Worm (Caenorhabditis elegans) whole organism, young adult: Measurements from ENCODE around the gene snrp-3.

Experiments
- B0035.1 ChIP-seq: sonication (generic microtip); optimal IDR thresholded peaks from 2 replicates; lab custom pipeline; 2016; ENCODE audit warnings: missing genetic modification characterization, mild to moderate bottlenecking, missing compliant biosample characterization, missing genotype, missing genetic modification reagents
- B0336.3 ChIP-seq: fragments of 200-800 bp; sonication (Bioruptor generic); IDR thresholded peaks from 2 replicates; pipeline ENCODE4 v1.3.6; 2022; ENCODE audit warnings: missing genetic modification characterization, missing compliant biosample characterization
- C17E4.6 ChIP-seq: fragments of 200-800 bp; sonication (Bioruptor generic); IDR thresholded peaks from 2 replicates; pipeline ENCODE4 v1.3.6; 2022; ENCODE audit warnings: missing genetic modification reagents, missing genetic modification characterization, missing compliant biosample characterization
- F37B4.10 ChIP-seq: fragments of 200-800 bp; sonication (Bioruptor generic); IDR thresholded peaks from 2 replicates; pipeline ENCODE4 v1.3.6; 2022; ENCODE audit warnings: missing genetic modification characterization, missing compliant biosample characterization
- F49E8.2 ChIP-seq: sonication (generic microtip); optimal IDR thresholded peaks from 3 replicates; lab custom pipeline; 2017; ENCODE audit warnings: missing genetic modification characterization, mild to moderate bottlenecking, missing compliant biosample characterization, antibody characterized with exemption, moderate library complexity; ENCODE audit not compliant: insufficient read depth
- Y79H2A.3 ChIP-seq: fragments of 200-800 bp; sonication (Bioruptor generic); conservative IDR thresholded peaks from 2 replicates; pipeline ENCODE4 v1.3.6; 2022; ENCODE audit warnings: missing genetic modification reagents, missing genetic modification characterization, missing compliant biosample characterization
- ama-1 ChIP-seq, 3 experiments: fragments of 150-350 bp in 1 of 3; sonication (generic microtip) in 2 of 3; optimal IDR thresholded peaks; 2 replicates each; lab custom pipeline; 2014 to 2018; ENCODE audit warnings: missing biosample characterization in 2 of 3, missing genetic modification characterization in 2 of 3, missing genetic modification reagents in 2 of 3
- aptf-3 ChIP-seq: fragments of 200-800 bp; sonication (Bioruptor generic); IDR thresholded peaks from 2 replicates; pipeline ENCODE4 v1.3.6; 2022; ENCODE audit warnings: missing genetic modification characterization, missing compliant biosample characterization
- athp-1 ChIP-seq: sonication (generic microtip); optimal IDR thresholded peaks from 2 replicates; lab custom pipeline; 2017; ENCODE audit warnings: mild to moderate bottlenecking, missing genetic modification characterization, missing compliant biosample characterization
- attf-3 ChIP-seq: fragments of 200-800 bp; sonication (Bioruptor generic); conservative IDR thresholded peaks from 2 replicates; pipeline ENCODE4 v1.3.6; 2022; ENCODE audit warnings: missing genetic modification reagents, missing genetic modification characterization, missing compliant biosample characterization
- attf-5 ChIP-seq: fragments of 200-800 bp; sonication (Bioruptor generic); optimal IDR thresholded peaks from 2 replicates; lab custom pipeline; 2018; ENCODE audit warnings: mild to moderate bottlenecking, missing genetic modification characterization, missing compliant biosample characterization
- attf-6 ChIP-seq: fragments of 200-800 bp; sonication (Bioruptor generic); IDR thresholded peaks from 2 replicates; pipeline ENCODE4 v1.3.6; 2022; ENCODE audit warnings: missing genetic modification reagents, missing genetic modification characterization, missing compliant biosample characterization
- bed-2 ChIP-seq: fragments of 200-800 bp; sonication (Bioruptor generic); IDR thresholded peaks from 2 replicates; pipeline ENCODE4 v1.3.6; 2022; ENCODE audit warnings: missing genetic modification reagents, missing genetic modification characterization, missing compliant biosample characterization
- cebp-1 ChIP-seq, 2 experiments: fragments of 200-800 bp in 1 of 2; sonication (Bioruptor generic) in 1 of 2; sonication (generic microtip) in 1 of 2; IDR thresholded peaks in 1 of 2; optimal IDR thresholded peaks in 1 of 2; 2 replicates each; pipeline versions ENCODE4 v1.3.6 to Lab custom; 2017 to 2022; ENCODE audit warnings: missing compliant biosample characterization in 2 of 2, missing genetic modification characterization in 2 of 2, mild to moderate bottlenecking in 1 of 2, missing genetic modification reagents in 1 of 2, moderate library complexity in 1 of 2
- cebp-2 ChIP-seq: fragments of 200-800 bp; sonication (Bioruptor generic); IDR thresholded peaks from 2 replicates; pipeline ENCODE4 v1.3.6; 2022; ENCODE audit warnings: missing genetic modification characterization, missing compliant biosample characterization
- ceh-100 ChIP-seq: fragments of 200-800 bp; sonication (Bioruptor generic); IDR thresholded peaks from 2 replicates; pipeline ENCODE4 v1.3.6; 2022; ENCODE audit warnings: missing genetic modification reagents, missing genetic modification characterization, missing compliant biosample characterization
- ceh-27 ChIP-seq: fragments of 200-800 bp; sonication (Bioruptor generic); optimal IDR thresholded peaks from 2 replicates; lab custom pipeline; 2018; ENCODE audit warnings: mild to moderate bottlenecking, missing genetic modification characterization, moderate library complexity, missing compliant biosample characterization
- ceh-58 ChIP-seq: fragments of 200-800 bp; sonication (Bioruptor generic); IDR thresholded peaks from 2 replicates; pipeline ENCODE4 v1.3.6; 2022; ENCODE audit warnings: missing genetic modification characterization, missing compliant biosample characterization
- efl-1 ChIP-seq: fragments of 150-350 bp; optimal IDR thresholded peaks from 2 replicates; lab custom pipeline; 2014; ENCODE audit warnings: missing biosample characterization, missing genetic modification reagents, missing genetic modification characterization
- egl-44 ChIP-seq: fragments of 200-800 bp; sonication (Bioruptor generic); IDR thresholded peaks from 2 replicates; pipeline ENCODE4 v1.3.6; 2022; ENCODE audit warnings: missing genetic modification reagents, missing genetic modification characterization, missing compliant biosample characterization
- gei-17 ChIP-seq: fragments of 200-800 bp; sonication (Bioruptor generic); optimal IDR thresholded peaks from 2 replicates; lab custom pipeline; 2018; ENCODE audit warnings: mild to moderate bottlenecking, missing genetic modification characterization, missing compliant biosample characterization
- hmg-1.2 ChIP-seq: fragments of 200-800 bp; sonication (Bioruptor generic); IDR thresholded peaks from 2 replicates; pipeline ENCODE4 v1.3.6; 2022; ENCODE audit warnings: missing genetic modification reagents, missing genetic modification characterization, missing compliant biosample characterization
- hrde-1 ChIP-seq: sonication (generic microtip); optimal IDR thresholded peaks from 2 replicates; lab custom pipeline; 2016; ENCODE audit warnings: missing genetic modification characterization, mild to moderate bottlenecking, missing compliant biosample characterization, moderate library complexity, missing genotype, missing genetic modification reagents, borderline replicate concordance
- hsf-1 ChIP-seq: fragments of 200-800 bp; sonication (Bioruptor generic); IDR thresholded peaks from 2 replicates; pipeline ENCODE4 v1.3.6; 2022; ENCODE audit warnings: missing genetic modification reagents, missing genetic modification characterization, missing compliant biosample characterization
- let-607 ChIP-seq, 2 experiments: fragments of 200-800 bp in 1 of 2; sonication (Bioruptor generic) in 1 of 2; sonication (generic microtip) in 1 of 2; optimal IDR thresholded peaks; 2 replicates each; lab custom pipeline; 2016 to 2018; ENCODE audit warnings: mild to moderate bottlenecking in 2 of 2, missing compliant biosample characterization in 2 of 2, missing genetic modification characterization in 2 of 2, moderate library complexity in 2 of 2, missing genotype in 1 of 2
- lin-54 ChIP-seq: fragments of 200-800 bp; sonication (Bioruptor generic); optimal IDR thresholded peaks from 2 replicates; lab custom pipeline; 2018; ENCODE audit warnings: mild to moderate bottlenecking, missing genetic modification characterization, missing compliant biosample characterization
- lir-1 ChIP-seq: fragments of 200-800 bp; sonication (Bioruptor generic); conservative IDR thresholded peaks from 2 replicates; pipeline ENCODE4 v1.3.6; 2022; ENCODE audit warnings: missing genetic modification reagents, missing genetic modification characterization, missing compliant biosample characterization
- lsy-27 ChIP-seq: sonication (generic microtip); optimal IDR thresholded peaks from 2 replicates; lab custom pipeline; 2017; ENCODE audit warnings: missing genetic modification characterization, mild to moderate bottlenecking, missing compliant biosample characterization, antibody characterized with exemption, missing genotype, borderline replicate concordance; ENCODE audit not compliant: insufficient read depth
- madf-6 ChIP-seq: fragments of 200-800 bp; sonication (Bioruptor generic); IDR thresholded peaks from 2 replicates; pipeline ENCODE4 v1.3.6; 2022; ENCODE audit warnings: missing genetic modification reagents, missing genetic modification characterization, missing compliant biosample characterization
- madf-8 ChIP-seq: fragments of 200-800 bp; sonication (Bioruptor generic); conservative IDR thresholded peaks from 2 replicates; pipeline ENCODE4 v1.3.6; 2022; ENCODE audit warnings: missing genetic modification reagents, missing genetic modification characterization, missing compliant biosample characterization
- nfya-1 ChIP-seq: sonication (generic microtip); optimal IDR thresholded peaks from 2 replicates; lab custom pipeline; 2017; ENCODE audit warnings: antibody characterized with exemption, missing compliant biosample characterization, missing genetic modification characterization, borderline replicate concordance; ENCODE audit not compliant: insufficient read depth
- nfya-2 ChIP-seq: fragments of 200-800 bp; sonication (Bioruptor generic); IDR thresholded peaks from 2 replicates; pipeline ENCODE4 v1.3.6; 2022; ENCODE audit warnings: missing genetic modification reagents, missing genetic modification characterization, missing compliant biosample characterization
- nhr-27 ChIP-seq: fragments of 200-800 bp; sonication (Bioruptor generic); optimal IDR thresholded peaks from 2 replicates; lab custom pipeline; 2018; ENCODE audit warnings: mild to moderate bottlenecking, missing genetic modification characterization, moderate library complexity, missing compliant biosample characterization
- nhr-80 ChIP-seq: sonication (generic microtip); optimal IDR thresholded peaks from 2 replicates; lab custom pipeline; 2016; ENCODE audit warnings: missing genetic modification characterization, missing compliant biosample characterization
- pha-4 ChIP-seq: fragments of 150-350 bp; sonication (generic microtip); optimal IDR thresholded peaks from 2 replicates; lab custom pipeline; 2014; ENCODE audit warnings: missing biosample characterization, missing genetic modification reagents, missing genetic modification characterization
- repo-1 ChIP-seq: sonication (generic microtip); optimal IDR thresholded peaks from 2 replicates; lab custom pipeline; 2017; ENCODE audit warnings: mild to moderate bottlenecking, missing genetic modification characterization, missing compliant biosample characterization
- sdz-38 ChIP-seq: sonication (generic microtip); optimal IDR thresholded peaks from 2 replicates; lab custom pipeline; 2016; ENCODE audit warnings: missing genotype, missing genetic modification characterization, missing compliant biosample characterization
- snpc-4 ChIP-seq, 5 experiments: fragments of 150-350 bp in 1 of 5; sonication (generic microtip) in 4 of 5; optimal IDR thresholded peaks; 2 replicates each; lab custom pipeline; 2014 to 2018; ENCODE audit warnings: missing genetic modification characterization in 5 of 5, missing biosample characterization in 3 of 5, antibody characterized with exemption in 2 of 5, mild to moderate bottlenecking in 2 of 5, missing compliant biosample characterization in 2 of 5, missing genotype in 2 of 5, moderate library complexity in 2 of 5, missing genetic modification reagents in 1 of 5
- tbp1 ChIP-seq: fragments of 200-800 bp; sonication (Bioruptor generic); optimal IDR thresholded peaks from 2 replicates; lab custom pipeline; 2018; ENCODE audit warnings: mild to moderate bottlenecking, missing genetic modification characterization, missing compliant biosample characterization
- unc-62 ChIP-seq: fragments of 150-350 bp; optimal IDR thresholded peaks from 2 replicates; lab custom pipeline; 2014; ENCODE audit warnings: missing biosample characterization, missing genetic modification reagents, missing genetic modification characterization
- xnd-1 ChIP-seq: sonication (generic microtip); optimal IDR thresholded peaks from 2 replicates; lab custom pipeline; 2016; ENCODE audit warnings: missing genotype, missing genetic modification reagents, missing genetic modification characterization, missing compliant biosample characterization
- ztf-28 ChIP-seq: fragments of 200-800 bp; sonication (Bioruptor generic); IDR thresholded peaks from 2 replicates; pipeline ENCODE4 v1.3.6; 2022; ENCODE audit warnings: missing genetic modification reagents, missing genetic modification characterization, missing compliant biosample characterization

snrp-3 gene

ce11 chrIV:8729636-8730035 is 42.0 kb upstream of the snrp-3 start:
- no peak for TF ChIP-seq cebp-1 (GFP tag; IDR thresholded peaks at IDR 0.05; lab: Robert Waterston, UW)
- peak; percentile 36 for TF ChIP-seq cebp-1 (tag; optimal IDR thresholded peaks at IDR 0.05; lab: Kevin White, UChicago)
- peak; percentile 77 for TF ChIP-seq nhr-80 (tag; lab: Kevin White, UChicago)
- TF ChIP-seq sdz-38 (tag; lab: Kevin White, UChicago): no peak
- TF ChIP-seq unc-62 (GFP tag; lab: Kevin White, UChicago): peak; percentile 4

ce11 chrIV:8728122-8728521 is 40.5 kb upstream of the snrp-3 start, which contains the start of gene otub-3:
Gene otub-3 (plus strand): TSS chrIV:8728177.
- TF ChIP-seq Y79H2A.3 (GFP tag; lab: Robert Waterston, UW) (no peak), B0336.3 (GFP tag; lab: Robert Waterston, UW) (peak; percentile 44; the same call in 1 of the 2 replicates), aptf-3 (no peak), efl-1 (GFP tag; lab: Kevin White, UChicago) (peak; percentile 78), nfya-1 (tag; lab: Kevin White, UChicago) (no peak), madf-8 (peak; percentile 74), madf-6 (GFP tag; lab: Robert Waterston, UW) (peak; percentile 85), ceh-58 (GFP tag; lab: Robert Waterston, UW) (no peak), xnd-1 (peak; percentile 66), repo-1 (tag; lab: Kevin White, UChicago) (peak; percentile 20), athp-1 (tag; lab: Kevin White, UChicago) (peak; percentile 4), attf-6 (GFP tag; lab: Robert Waterston, UW) (0 out of 2 replicates have a peak, but pooled peaks have one; percentile 57), ama-1 (optimal IDR thresholded peaks at IDR 0.05; lab: Kevin White, UChicago) (no peak), ama-1 (GFP tag; optimal IDR thresholded peaks at IDR 0.05; lab: Kevin White, UChicago) (peak in 1 of 2 experiments; percentile 18), attf-5 (GFP tag; lab: Kevin White, UChicago) (no peak), lin-54 (GFP tag; lab: Kevin White, UChicago) (peak; percentile 13), hrde-1 (tag; lab: Kevin White, UChicago) (peak; percentile 24), bed-2 (GFP tag; lab: Robert Waterston, UW) (no peak), nfya-2 (GFP tag; lab: Robert Waterston, UW) (no peak)

ce11 chrIV:8725345-8725744 is 37.7 kb upstream of the snrp-3 start, which contains the start of gene pgm-3:
Gene pgm-3 (plus strand): TSS chrIV:8725722.
- TF ChIP-seq lsy-27: no peak
- no peak for TF ChIP-seq let-607 (tag; optimal IDR thresholded peaks at IDR 0.05; lab: Kevin White, UChicago)
- TF ChIP-seq egl-44 (GFP tag; lab: Robert Waterston, UW): no peak
- peak; percentile 75 for TF ChIP-seq attf-3 (GFP tag; lab: Robert Waterston, UW)
- TF ChIP-seq F37B4.10: no peak

- TF ChIP-seq ceh-100 (GFP tag; lab: Robert Waterston, UW) (no peak), B0035.1 (no peak), tbp1 (GFP tag; lab: Kevin White, UChicago) (no peak), hsf-1 (GFP tag; lab: Robert Waterston, UW) (no peak), pha-4 (no peak), C17E4.6 (no peak), hmg-1.2 (GFP tag; lab: Robert Waterston, UW) (no peak), nfya-1 (tag; lab: Kevin White, UChicago) (no peak), snpc-4 (GFP tag; optimal IDR thresholded peaks at IDR 0.05; lab: Kevin White, UChicago) (no peak), snpc-4 (tag; optimal IDR thresholded peaks at IDR 0.05; lab: Kevin White, UChicago) (no peak), nhr-27 (tag; lab: Kevin White, UChicago) (no peak), ztf-28 (no peak), ceh-27 (GFP tag; lab: Kevin White, UChicago) (no peak), cebp-2 (GFP tag; lab: Robert Waterston, UW) (no peak), F49E8.2 (tag; lab: Kevin White, UChicago) (no peak), gei-17 (GFP tag; lab: Kevin White, UChicago) (no peak), lir-1 (GFP tag; lab: Robert Waterston, UW) (no peak)
These were observed 37.3 kb upstream of the snrp-3 start for ce11 chrIV:8724907-8725306.
